Worm (Caenorhabditis elegans): ENCODE measurements around the gene W09G12.10.

W09G12.10 gene

ce11 chrIV:1213192-1213591 is 7.9 kb downstream of the W09G12.10 start:
- TF ChIP-seq ceh-82 (tag; optimal IDR thresholded peaks at IDR 0.05) (peak in 1 of 3 experiments; percentile 39), dpl-1 (GFP tag; optimal IDR thresholded peaks at IDR 0.05) (peak in 1 of 3 experiments; percentile 20), nhr-11 (tag; optimal IDR thresholded peaks at IDR 0.05) (no peak), unc-86 (tag; optimal IDR thresholded peaks at IDR 0.05) (no peak), tbx-2 (tag; optimal IDR thresholded peaks at IDR 0.05) (peak; percentile 14), efl-1 (optimal IDR thresholded peaks at IDR 0.05) (no peak), efl-1 (GFP tag; optimal IDR thresholded peaks at IDR 0.05 in 1 of 2) (peak in 1 of 2 experiments; percentile 2), fkh-8 (tag; optimal IDR thresholded peaks at IDR 0.05) (peak; percentile 71), mdl-1 (tag; optimal IDR thresholded peaks at IDR 0.05) (no peak), nhr-47 (tag; optimal IDR thresholded peaks at IDR 0.05) (peak; percentile 4), swsn-7 (tag; optimal IDR thresholded peaks at IDR 0.05) (peak; percentile 4), C16A3.4 (tag; optimal IDR thresholded peaks at IDR 0.05) (no peak), rnt-1 (tag; optimal IDR thresholded peaks at IDR 0.05) (no peak), lsy-2 (tag; optimal IDR thresholded peaks at IDR 0.05) (peak in 1 of 2 experiments; percentile 18), skn-1 (tag; optimal IDR thresholded peaks at IDR 0.05) (peak; percentile 36), lin-14 (GFP tag; optimal IDR thresholded peaks at IDR 0.05) (peak; percentile 82), snpc-4 (tag; optimal IDR thresholded peaks at IDR 0.05) (peak; percentile 35), snu-23 (GFP tag; optimal IDR thresholded peaks at IDR 0.05) (peak; percentile 15), nhr-84 (tag; optimal IDR thresholded peaks at IDR 0.05) (no peak), xbp-1 (tag; optimal IDR thresholded peaks at IDR 0.05) (no peak)

ce11 chrIV:1212357-1212756 is 8.7 kb downstream of the W09G12.10 start:
- TF ChIP-seq fkh-10 (GFP tag; optimal IDR thresholded peaks at IDR 0.05) (peak; percentile 1), snpc-4 (tag; optimal IDR thresholded peaks at IDR 0.05) (no peak), lin-14 (GFP tag; optimal IDR thresholded peaks at IDR 0.05) (peak; percentile 36), nhr-76 (tag; optimal IDR thresholded peaks at IDR 0.05) (no peak)

- TF ChIP-seq snpc-4 (tag; optimal IDR thresholded peaks at IDR 0.05): peak; percentile 52
- no peak for TF ChIP-seq swsn-7 (tag; optimal IDR thresholded peaks at IDR 0.05)
- TF ChIP-seq unc-86 (tag; optimal IDR thresholded peaks at IDR 0.05): no peak
- TF ChIP-seq efl-1 (optimal IDR thresholded peaks at IDR 0.05): no peak
- peak in 1 of 2 experiments; percentile 27 for TF ChIP-seq efl-1 (GFP tag; optimal IDR thresholded peaks at IDR 0.05 in 1 of 2)
- TF ChIP-seq elt-2 (tag; optimal IDR thresholded peaks at IDR 0.05): peak; percentile 42
Observed at ce11 chrIV:1211902-1212301, 9.2 kb downstream of the W09G12.10 start.

ce11 chrIV:1209813-1210212 is 11.3 kb downstream of the W09G12.10 start:
- no peak for TF ChIP-seq ets-5 (GFP tag; IDR thresholded peaks at IDR 0.05)

- TF ChIP-seq blmp-1 (tag; optimal IDR thresholded peaks at IDR 0.05) (peak; percentile 50), unc-130 (tag; optimal IDR thresholded peaks at IDR 0.05) (no peak), elt-3 (tag; optimal IDR thresholded peaks at IDR 0.05) (peak in 1 of 6 experiments; percentile 64), C16A3.4 (tag; optimal IDR thresholded peaks at IDR 0.05) (no peak)
Observed at ce11 chrIV:1209320-1209719, 11.8 kb downstream of the W09G12.10 start.

- no peak for TF ChIP-seq snpc-4 (tag; optimal IDR thresholded peaks at IDR 0.05)
- TF ChIP-seq blmp-1 (tag; optimal IDR thresholded peaks at IDR 0.05): no peak
- no peak for TF ChIP-seq mab-9 (GFP tag; IDR thresholded peaks at IDR 0.05)
- no peak for TF ChIP-seq C04F5.9 (tag; optimal IDR thresholded peaks at IDR 0.05)
- no peak for TF ChIP-seq nhr-12 (tag; optimal IDR thresholded peaks at IDR 0.05)
- no peak for TF ChIP-seq lin-35 (GFP tag; optimal IDR thresholded peaks at IDR 0.05)
- no peak for TF ChIP-seq lsy-2 (tag; optimal IDR thresholded peaks at IDR 0.05)
- no peak for TF ChIP-seq mep-1 (tag; optimal IDR thresholded peaks at IDR 0.05)
- TF ChIP-seq ztf-4 (tag; optimal IDR thresholded peaks at IDR 0.05): no peak
- no peak for TF ChIP-seq efl-3 (GFP tag; optimal IDR thresholded peaks at IDR 0.05)
- TF ChIP-seq egl-27 (tag; optimal IDR thresholded peaks at IDR 0.05): no peak
- no peak for TF ChIP-seq fkh-10 (GFP tag; optimal IDR thresholded peaks at IDR 0.05)
- TF ChIP-seq nhr-20 (tag; optimal IDR thresholded peaks at IDR 0.05): no peak
Observed at ce11 chrIV:1207980-1208379, 13.1 kb downstream of the W09G12.10 start, which contains the start of gene dsl-1. Gene dsl-1, minus strand, starts transcription at chrIV:1208080.
